Worm (Caenorhabditis elegans) whole organism, L1 larva: ENCODE measurements around the gene C16C10.9.
A peak's percentile ranks its signal among the peaks of the same experiment; 100 is the strongest.

ENCODE experiments used
- C04F5.9 ChIP-seq: sonication (generic microtip); optimal IDR thresholded peaks from 2 replicates; lab custom pipeline; 2016; ENCODE audit warnings: missing genetic modification characterization, missing compliant biosample characterization
- C34B4.2 ChIP-seq: sonication (generic microtip); optimal IDR thresholded peaks from 2 replicates; lab custom pipeline; 2017; ENCODE audit warnings: mild to moderate bottlenecking, missing genetic modification characterization, missing compliant biosample characterization
- F16B12.6 ChIP-seq: fragments of 150-350 bp; optimal IDR thresholded peaks from 2 replicates; lab custom pipeline; 2014; ENCODE audit warnings: missing biosample characterization, missing genetic modification characterization
- Y116A8C.19 ChIP-seq: sonication (generic microtip); optimal IDR thresholded peaks from 2 replicates; lab custom pipeline; 2016; ENCODE audit warnings: missing compliant biosample characterization, missing genetic modification characterization, borderline replicate concordance
- aly-2 ChIP-seq: fragments of 150-350 bp; optimal IDR thresholded peaks from 2 replicates; lab custom pipeline; 2014; ENCODE audit warnings: missing biosample characterization, missing genetic modification characterization
- ama-1 ChIP-seq: fragments of 150-350 bp; optimal IDR thresholded peaks from 2 replicates; lab custom pipeline; 2014
- ces-1 ChIP-seq: fragments of 150-350 bp; optimal IDR thresholded peaks from 2 replicates; lab custom pipeline; 2014; ENCODE audit warnings: missing biosample characterization, missing genetic modification reagents, missing genetic modification characterization
- dpl-1 ChIP-seq, 3 experiments: fragments of 150-350 bp in 2 of 3; sonication (generic microtip) in 1 of 3; optimal IDR thresholded peaks; 2 replicates each; lab custom pipeline; 2014 to 2017; ENCODE audit warnings: missing biosample characterization in 3 of 3, missing genetic modification characterization in 3 of 3, missing genetic modification reagents in 3 of 3
- dsc-1 ChIP-seq: sonication (generic microtip); optimal IDR thresholded peaks from 2 replicates; lab custom pipeline; 2016; ENCODE audit warnings: mild to moderate bottlenecking, missing genetic modification characterization, missing compliant biosample characterization
- efl-1 ChIP-seq, 4 experiments: fragments of 150-350 bp; optimal IDR thresholded peaks in 3 of 4; peaks in 1 of 4; 1 replicate in 1 of 4; 2 replicates in 3 of 4; lab custom pipeline; 2014; ENCODE audit warnings: missing biosample characterization in 2 of 4, missing genetic modification characterization in 2 of 4, missing genetic modification reagents in 2 of 4
- egl-13 ChIP-seq: sonication (generic microtip); optimal IDR thresholded peaks from 2 replicates; lab custom pipeline; 2016; ENCODE audit warnings: missing genotype, missing genetic modification reagents, missing genetic modification characterization, missing compliant biosample characterization
- elt-2 ChIP-seq: sonication (generic microtip); optimal IDR thresholded peaks from 2 replicates; lab custom pipeline; 2016; ENCODE audit warnings: missing genetic modification characterization, mild to moderate bottlenecking, inconsistent platforms, missing compliant biosample characterization, missing genetic modification reagents
- ets-5 ChIP-seq: fragments of 200-800 bp; sonication (Bioruptor generic); IDR thresholded peaks from 2 replicates; pipeline ENCODE4 v1.3.6; 2022; ENCODE audit warnings: missing genetic modification characterization, missing compliant biosample characterization
- grh-1 ChIP-seq: fragments of 200-800 bp; sonication (Bioruptor generic); IDR thresholded peaks from 2 replicates; pipeline ENCODE4 v1.3.6; 2022; ENCODE audit warnings: missing genetic modification reagents, missing genetic modification characterization, missing compliant biosample characterization
- hlh-17 ChIP-seq: fragments of 200-800 bp; sonication (Bioruptor generic); optimal IDR thresholded peaks from 2 replicates; lab custom pipeline; 2018; ENCODE audit warnings: missing genetic modification characterization, mild to moderate bottlenecking, missing compliant biosample characterization, moderate library complexity, borderline replicate concordance
- hlh-4 ChIP-seq: sonication (generic microtip); optimal IDR thresholded peaks from 2 replicates; lab custom pipeline; 2016; ENCODE audit warnings: mild to moderate bottlenecking, missing genetic modification characterization, missing compliant biosample characterization
- lin-13 ChIP-seq: fragments of 150-350 bp; optimal IDR thresholded peaks from 2 replicates; lab custom pipeline; 2014; ENCODE audit warnings: missing biosample characterization, missing genetic modification reagents, missing genetic modification characterization
- lin-14 ChIP-seq: fragments of 200-800 bp; sonication (Bioruptor generic); optimal IDR thresholded peaks from 2 replicates; lab custom pipeline; 2018; ENCODE audit warnings: mild to moderate bottlenecking, missing genetic modification characterization, moderate library complexity, missing compliant biosample characterization
- lin-39 ChIP-seq: fragments of 150-350 bp; optimal IDR thresholded peaks from 2 replicates; lab custom pipeline; 2014; ENCODE audit warnings: missing biosample characterization, missing genetic modification reagents, missing genetic modification characterization
- lir-3 ChIP-seq: sonication (generic microtip); optimal IDR thresholded peaks from 2 replicates; lab custom pipeline; 2016; ENCODE audit warnings: mild to moderate bottlenecking, missing genetic modification characterization, moderate library complexity, missing compliant biosample characterization; ENCODE audit not compliant: poor library complexity
- lsy-2 ChIP-seq, 2 experiments: fragments of 150-350 bp; optimal IDR thresholded peaks; 2 replicates each; lab custom pipeline; 2014; ENCODE audit warnings: missing biosample characterization in 2 of 2, missing genetic modification characterization in 2 of 2
- mdl-1 ChIP-seq, 2 experiments: fragments of 150-350 bp; optimal IDR thresholded peaks; 2 replicates each; lab custom pipeline; 2014 to 2017; ENCODE audit warnings: missing biosample characterization in 2 of 2, missing genetic modification characterization in 2 of 2, inconsistent platforms in 1 of 2
- mef-2 ChIP-seq: fragments of 150-350 bp; optimal IDR thresholded peaks from 2 replicates; lab custom pipeline; 2014; ENCODE audit warnings: missing biosample characterization, missing genetic modification characterization
- mep-1 ChIP-seq: fragments of 150-350 bp; optimal IDR thresholded peaks from 2 replicates; lab custom pipeline; 2014; ENCODE audit warnings: missing biosample characterization, missing genetic modification characterization
- nhr-11 ChIP-seq: fragments of 150-350 bp; optimal IDR thresholded peaks from 2 replicates; lab custom pipeline; 2014; ENCODE audit warnings: missing biosample characterization, missing genetic modification characterization
- nhr-12 ChIP-seq: sonication (generic microtip); optimal IDR thresholded peaks from 2 replicates; lab custom pipeline; 2017; ENCODE audit warnings: missing biosample characterization, missing genetic modification characterization
- nhr-19 ChIP-seq: fragments of 200-800 bp; sonication (Bioruptor generic); conservative IDR thresholded peaks from 2 replicates; pipeline ENCODE4 v1.3.6; 2022; ENCODE audit warnings: missing genetic modification characterization, missing compliant biosample characterization
- nhr-20 ChIP-seq: sonication (generic microtip); optimal IDR thresholded peaks from 2 replicates; lab custom pipeline; 2016; ENCODE audit warnings: mild to moderate bottlenecking, missing genetic modification characterization, missing compliant biosample characterization
- nhr-28 ChIP-seq: fragments of 150-350 bp; optimal IDR thresholded peaks from 2 replicates; lab custom pipeline; 2014; ENCODE audit warnings: missing biosample characterization, missing genetic modification characterization
- nhr-47 ChIP-seq: sonication (generic microtip); optimal IDR thresholded peaks from 2 replicates; lab custom pipeline; 2016; ENCODE audit warnings: mild to moderate bottlenecking, missing genetic modification characterization, moderate library complexity, missing compliant biosample characterization
- nhr-71 ChIP-seq: sonication (generic microtip); optimal IDR thresholded peaks from 2 replicates; lab custom pipeline; 2016; ENCODE audit warnings: mild to moderate bottlenecking, missing genetic modification characterization, moderate library complexity, missing compliant biosample characterization
- nhr-84 ChIP-seq: sonication (generic microtip); optimal IDR thresholded peaks from 2 replicates; lab custom pipeline; 2017; ENCODE audit warnings: missing biosample characterization, missing genetic modification characterization
- nhr-85 ChIP-seq: sonication (generic microtip); peaks from one replicate; lab custom pipeline; 2016; ENCODE audit warnings: missing genetic modification characterization, inconsistent platforms, missing compliant biosample characterization
- pag-3 ChIP-seq: sonication (generic microtip); optimal IDR thresholded peaks from 2 replicates; lab custom pipeline; 2017; ENCODE audit warnings: missing genetic modification characterization, mild to moderate bottlenecking, missing compliant biosample characterization, antibody characterized with exemption, borderline replicate concordance; ENCODE audit not compliant: insufficient read depth
- rnt-1 ChIP-seq: sonication (generic microtip); optimal IDR thresholded peaks from 2 replicates; lab custom pipeline; 2016; ENCODE audit warnings: mild to moderate bottlenecking, missing genetic modification characterization, moderate library complexity, missing compliant biosample characterization
- snu-23 ChIP-seq: sonication (generic microtip); optimal IDR thresholded peaks from 2 replicates; lab custom pipeline; 2016; ENCODE audit warnings: missing genetic modification characterization, missing compliant biosample characterization
- sup-37 ChIP-seq: fragments of 200-800 bp; sonication (Bioruptor generic); optimal IDR thresholded peaks from 2 replicates; lab custom pipeline; 2018; ENCODE audit warnings: mild to moderate bottlenecking, missing genetic modification characterization, missing compliant biosample characterization
- swsn-7 ChIP-seq: sonication (generic microtip); optimal IDR thresholded peaks from 2 replicates; lab custom pipeline; 2016; ENCODE audit warnings: missing genetic modification characterization, missing compliant biosample characterization
- tbx-2 ChIP-seq: sonication (generic microtip); optimal IDR thresholded peaks from 2 replicates; lab custom pipeline; 2016; ENCODE audit warnings: missing genetic modification characterization, missing compliant biosample characterization
- tlp-1 ChIP-seq: fragments of 150-350 bp; optimal IDR thresholded peaks from 2 replicates; lab custom pipeline; 2014; ENCODE audit warnings: missing biosample characterization, missing genetic modification characterization
- unc-130 ChIP-seq: fragments of 150-350 bp; optimal IDR thresholded peaks from 2 replicates; lab custom pipeline; 2017; ENCODE audit warnings: missing biosample characterization, missing genetic modification characterization, inconsistent platforms
- unc-62 ChIP-seq: fragments of 150-350 bp; optimal IDR thresholded peaks from 2 replicates; lab custom pipeline; 2014; ENCODE audit warnings: missing biosample characterization, missing genetic modification reagents, missing genetic modification characterization
- unc-86 ChIP-seq: sonication (generic microtip); optimal IDR thresholded peaks from 2 replicates; lab custom pipeline; 2016; ENCODE audit warnings: missing genetic modification characterization, missing compliant biosample characterization
- unc-98 ChIP-seq: fragments of 200-800 bp; sonication (Bioruptor generic); IDR thresholded peaks from 2 replicates; pipeline ENCODE4 v1.3.6; 2022; ENCODE audit warnings: missing genetic modification characterization, missing compliant biosample characterization
- vab-15 ChIP-seq: sonication (generic microtip); optimal IDR thresholded peaks from 2 replicates; lab custom pipeline; 2017; ENCODE audit warnings: missing genotype, mild to moderate bottlenecking, missing genetic modification characterization, missing compliant biosample characterization
- xbp-1 ChIP-seq: sonication (generic microtip); optimal IDR thresholded peaks from 2 replicates; lab custom pipeline; 2016; ENCODE audit warnings: missing genetic modification characterization, missing compliant biosample characterization
- zag-1 ChIP-seq: fragments of 150-350 bp; optimal IDR thresholded peaks from 2 replicates; lab custom pipeline; 2014; ENCODE audit warnings: missing biosample characterization, missing genetic modification characterization

Gene C16C10.9

DNA sequence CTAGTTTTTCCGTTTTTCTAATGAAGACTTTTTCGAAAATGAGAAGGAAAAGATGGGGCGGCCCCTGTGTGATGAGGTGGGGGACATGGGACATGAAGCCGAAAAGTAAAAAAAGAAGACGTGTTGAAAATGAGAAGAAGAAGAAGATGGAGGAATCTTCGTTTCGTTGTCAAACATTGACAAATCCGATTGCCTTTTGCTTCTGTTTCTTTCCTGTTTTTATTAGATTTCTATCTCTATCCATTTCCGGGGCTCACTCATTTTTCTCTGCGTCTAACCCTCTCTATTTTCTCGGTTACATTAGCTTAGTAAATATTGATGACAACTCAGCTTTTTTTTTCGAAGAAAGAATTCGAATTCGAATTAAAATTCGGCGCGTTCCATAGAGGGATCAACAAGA lies 37.5 kb downstream of the C16C10.9 start:
- TF ChIP-seq F16B12.6 (tag; lab: Kevin White, UChicago) (no peak), mef-2 (tag; lab: Kevin White, UChicago) (no peak), hlh-17 (GFP tag; lab: Kevin White, UChicago) (no peak), grh-1 (GFP tag; lab: Robert Waterston, UW) (no peak), hlh-4 (tag; lab: Kevin White, UChicago) (no peak), egl-13 (tag; lab: Kevin White, UChicago) (peak; percentile 32), unc-62 (GFP tag; lab: Kevin White, UChicago) (no peak), tlp-1 (tag; lab: Kevin White, UChicago) (no peak), dsc-1 (tag; lab: Kevin White, UChicago) (no peak), nhr-28 (tag; lab: Kevin White, UChicago) (no peak), lin-14 (GFP tag; lab: Kevin White, UChicago) (peak; percentile 45), Y116A8C.19 (tag; lab: Kevin White, UChicago) (no peak)

DNA sequence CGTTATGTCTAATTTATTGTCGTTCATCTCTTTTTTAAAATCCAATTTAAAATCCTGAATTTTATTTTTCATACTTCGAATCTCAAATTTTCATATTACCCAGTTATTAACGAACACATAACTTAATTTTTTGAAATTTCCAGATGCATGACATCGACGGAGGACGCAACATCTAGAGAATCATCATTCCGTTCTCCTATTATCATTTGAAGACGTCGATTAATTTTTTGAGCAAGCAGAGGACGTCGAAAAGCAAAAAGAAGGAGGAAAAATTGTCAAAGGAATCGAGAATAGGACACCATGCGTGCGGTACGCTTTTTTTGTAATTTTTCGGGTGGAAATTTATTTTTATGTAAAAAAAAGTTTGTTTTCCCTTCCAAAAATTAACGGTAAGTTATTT lies 42.1 kb downstream of the C16C10.9 start, which contains the start of gene unc-103:
Gene unc-103 (plus strand): TSS at position 301 of the 400 bp plus-strand sequence.
- no peak for TF ChIP-seq efl-1 (optimal IDR thresholded peaks at IDR 0.05; lab: Kevin White, UChicago)
- TF ChIP-seq efl-1 (GFP tag; optimal IDR thresholded peaks at IDR 0.05 in 1 of 2; lab: Kevin White, UChicago) = peak in 1 of 2 experiments; percentile 9
- no peak for TF ChIP-seq nhr-71

DNA sequence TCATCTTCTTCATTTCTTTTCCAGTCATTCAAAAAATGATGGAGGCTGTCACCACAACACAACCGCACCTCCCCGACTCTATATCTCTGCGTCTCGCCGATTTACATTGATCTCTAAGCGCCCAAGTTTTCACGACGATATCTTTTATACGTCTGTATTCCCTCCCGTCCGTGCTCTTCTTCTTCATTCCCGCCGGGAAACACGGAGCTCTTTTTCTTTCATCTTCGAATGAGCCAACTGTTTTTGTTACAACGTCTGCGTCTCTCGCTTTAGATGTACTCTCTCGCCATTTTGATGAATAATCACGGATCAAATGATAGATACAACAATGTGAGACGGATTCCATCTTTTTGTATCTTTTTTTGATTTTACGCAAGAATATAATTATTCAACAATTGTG lies 43.6 kb downstream of the C16C10.9 start:
- TF ChIP-seq swsn-7 (tag; lab: Kevin White, UChicago) (peak; percentile 47), sup-37 (GFP tag; lab: Kevin White, UChicago) (peak; percentile 21), lsy-2 (tag; optimal IDR thresholded peaks at IDR 0.05; lab: Kevin White, UChicago) (peak; percentile 33 to 37), rnt-1 (peak; percentile 81), lin-14 (GFP tag; lab: Kevin White, UChicago) (peak; percentile 69), nhr-84 (tag; lab: Kevin White, UChicago) (no peak), ets-5 (GFP tag; lab: Robert Waterston, UW) (no peak), unc-130 (tag; lab: Kevin White, UChicago) (peak; percentile 32), zag-1 (tag; lab: Kevin White, UChicago) (no peak), nhr-20 (tag; lab: Kevin White, UChicago) (peak; percentile 54), unc-62 (GFP tag; lab: Kevin White, UChicago) (no peak), xbp-1 (peak; percentile 34), nhr-19 (GFP tag; lab: Robert Waterston, UW) (peak; percentile 59), dsc-1 (tag; lab: Kevin White, UChicago) (no peak), dpl-1 (GFP tag; optimal IDR thresholded peaks at IDR 0.05; lab: Kevin White, UChicago) (no peak), aly-2 (tag; lab: Kevin White, UChicago) (no peak), lin-13 (no peak), C04F5.9 (tag; lab: Kevin White, UChicago) (no peak), lir-3 (tag; lab: Kevin White, UChicago) (peak; percentile 2), mdl-1 (tag; optimal IDR thresholded peaks at IDR 0.05; lab: Kevin White, UChicago) (no peak), nhr-85 (tag; lab: Kevin White, UChicago) (no peak), lin-39 (tag; lab: Kevin White, UChicago) (peak; percentile 0), elt-2 (tag; lab: Kevin White, UChicago) (no peak), vab-15 (tag; lab: Kevin White, UChicago) (no peak), nhr-71 (peak; percentile 82), snu-23 (peak; percentile 46), ces-1 (GFP tag; lab: Kevin White, UChicago) (no peak), ama-1 (lab: Kevin White, UChicago) (no peak), nhr-47 (tag; lab: Kevin White, UChicago) (peak; percentile 10), unc-86 (no peak), tbx-2 (peak; percentile 27), unc-98 (GFP tag; lab: Robert Waterston, UW) (peak; percentile 50), nhr-12 (no peak), C34B4.2 (tag; lab: Kevin White, UChicago) (no peak), pag-3 (no peak), mep-1 (tag; lab: Kevin White, UChicago) (peak; percentile 28), nhr-11 (peak; percentile 2), hlh-17 (GFP tag; lab: Kevin White, UChicago) (no peak), efl-1 (optimal IDR thresholded peaks at IDR 0.05; lab: Kevin White, UChicago) (peak in 1 of 2 experiments; percentile 34), efl-1 (GFP tag; optimal IDR thresholded peaks at IDR 0.05 in 1 of 2; lab: Kevin White, UChicago) (peak in 1 of 2 experiments; percentile 90), egl-13 (tag; lab: Kevin White, UChicago) (no peak)
- TF ChIP-seq, all 84 proteins: peak for 19
